Fruit fly (Drosophila melanogaster) whole organism, embryonic: ENCODE results near the gene CG4328.

Experiments
- Antp ChIP-seq: fragments of 200-800 bp; sonication (Bioruptor generic); optimal IDR thresholded peaks from 3 replicates; lab custom pipeline; 2016; ENCODE audit warnings: missing biosample characterization, missing genetic modification characterization
- BEAF-32 ChIP-seq: fragments of 200-800 bp; sonication (Bioruptor generic); optimal IDR thresholded peaks from 3 replicates; lab custom pipeline; 2017; ENCODE audit warnings: missing biosample characterization, missing genetic modification characterization, mild to moderate bottlenecking, moderate library complexity, missing genetic modification reagents
- CG11504 ChIP-seq: fragments of 200-800 bp; sonication (Bioruptor generic); optimal IDR thresholded peaks from 3 replicates; lab custom pipeline; 2019; ENCODE audit warnings: missing biosample characterization, mild to moderate bottlenecking, missing genetic modification characterization, moderate library complexity
- CG12071 ChIP-seq: fragments of 200-800 bp; sonication (Bioruptor generic); optimal IDR thresholded peaks from 3 replicates; lab custom pipeline; 2018; ENCODE audit warnings: missing biosample characterization, mild to moderate bottlenecking, missing genetic modification characterization
- CG12299 ChIP-seq: fragments of 200-800 bp; sonication (Bioruptor generic); optimal IDR thresholded peaks from 2 replicates; lab custom pipeline; 2018; ENCODE audit warnings: missing biosample characterization, mild to moderate bottlenecking, missing genetic modification characterization
- CG15601 ChIP-seq: fragments of 200-800 bp; sonication (Bioruptor generic); optimal IDR thresholded peaks from 3 replicates; lab custom pipeline; 2019; ENCODE audit warnings: missing biosample characterization, mild to moderate bottlenecking, missing genetic modification characterization, moderate library complexity
- CG1603 ChIP-seq: fragments of 200-800 bp; sonication (Bioruptor generic); optimal IDR thresholded peaks from 2 replicates; lab custom pipeline; 2019; ENCODE audit warnings: missing biosample characterization, mild to moderate bottlenecking, missing genetic modification characterization, moderate library complexity
- CG17612 ChIP-seq: fragments of 200-800 bp; sonication (Bioruptor generic); IDR thresholded peaks from 2 replicates; pipeline ENCODE4 v1.3.6; 2022; ENCODE audit warnings: missing biosample characterization, missing genetic modification characterization
- CG1832 ChIP-seq: fragments of 200-800 bp; sonication (Bioruptor generic); optimal IDR thresholded peaks from 2 replicates; lab custom pipeline; 2017; ENCODE audit warnings: missing biosample characterization, mild to moderate bottlenecking, missing genetic modification characterization, inconsistent platforms
- CG18599 ChIP-seq: fragments of 200-800 bp; sonication (Bioruptor generic); optimal IDR thresholded peaks from 3 replicates; lab custom pipeline; 2017; ENCODE audit warnings: missing biosample characterization, missing genetic modification characterization, mild to moderate bottlenecking, moderate library complexity, missing genetic modification reagents
- CG31224 ChIP-seq: fragments of 200-800 bp; sonication (Bioruptor generic); IDR thresholded peaks from 2 replicates; pipeline ENCODE4 v1.3.6; 2022; ENCODE audit warnings: missing biosample characterization, missing genetic modification characterization
- CG31365 ChIP-seq: fragments of 200-800 bp; sonication (Bioruptor generic); optimal IDR thresholded peaks from 2 replicates; lab custom pipeline; 2018; ENCODE audit warnings: missing biosample characterization, mild to moderate bottlenecking, missing genetic modification characterization
- CG32767 ChIP-seq: fragments of 200-800 bp; sonication (Bioruptor generic); IDR thresholded peaks from 2 replicates; pipeline ENCODE4 v1.3.6; 2022; ENCODE audit warnings: missing biosample characterization, missing genetic modification characterization
- CG42726 ChIP-seq: fragments of 200-800 bp; sonication (Bioruptor generic); IDR thresholded peaks from 2 replicates; pipeline ENCODE4 v1.3.6; 2022; ENCODE audit warnings: missing biosample characterization, missing genetic modification characterization; ENCODE audit not compliant: partially characterized antibody
- CG6791 ChIP-seq: fragments of 200-800 bp; sonication (Bioruptor generic); IDR thresholded peaks from 3 replicates; pipeline ENCODE4 v1.3.6; 2022; ENCODE audit warnings: missing biosample characterization, missing genetic modification characterization; ENCODE audit not compliant: partially characterized antibody
- CG7839 ChIP-seq: fragments of 200-800 bp; sonication (Bioruptor generic); optimal IDR thresholded peaks from 3 replicates; lab custom pipeline; 2018; ENCODE audit warnings: missing biosample characterization, mild to moderate bottlenecking, missing genetic modification characterization, moderate library complexity
- CG8281 ChIP-seq: fragments of 200-800 bp; sonication (Bioruptor generic); optimal IDR thresholded peaks from 2 replicates; lab custom pipeline; 2018; ENCODE audit warnings: missing biosample characterization, mild to moderate bottlenecking, missing genetic modification characterization, moderate library complexity
- CG9609 ChIP-seq: fragments of 200-800 bp; sonication (Bioruptor generic); optimal IDR thresholded peaks from 3 replicates; lab custom pipeline; 2016; ENCODE audit warnings: missing biosample characterization, missing genetic modification characterization
- D ChIP-seq, 2 experiments: fragments of 200-800 bp in 1 of 2; fragments of >200 bp in 1 of 2; sonication (Bioruptor generic) in 1 of 2; optimal IDR thresholded peaks; 2 replicates in 1 of 2; 3 replicates in 1 of 2; lab custom pipeline; 2017; ENCODE audit warnings: mild to moderate bottlenecking in 1 of 2, missing biosample characterization in 1 of 2, missing genetic modification characterization in 1 of 2, missing genetic modification reagents in 1 of 2
- Doc3 ChIP-seq: fragments of 200-800 bp; sonication (Bioruptor generic); IDR thresholded peaks from 3 replicates; pipeline ENCODE4 v1.3.6; 2022; ENCODE audit warnings: missing biosample characterization, missing genetic modification characterization; ENCODE audit not compliant: partially characterized antibody
- HLHmδ ChIP-seq: fragments of 200-800 bp; sonication (Bioruptor generic); optimal IDR thresholded peaks from 2 replicates; lab custom pipeline; 2018; ENCODE audit warnings: missing biosample characterization, mild to moderate bottlenecking, missing genetic modification characterization, moderate library complexity
- Hand ChIP-seq: fragments of 200-800 bp; sonication (Bioruptor generic); optimal IDR thresholded peaks from 2 replicates; lab custom pipeline; 2017; ENCODE audit warnings: mild to moderate bottlenecking, missing biosample characterization, missing genetic modification reagents, missing genetic modification characterization
- Hmr ChIP-seq: fragments of 200-800 bp; sonication (Bioruptor generic); optimal IDR thresholded peaks from 3 replicates; lab custom pipeline; 2017; ENCODE audit warnings: mild to moderate bottlenecking, missing biosample characterization, missing genetic modification reagents, missing genetic modification characterization
- Hr39 ChIP-seq: fragments of >200 bp; optimal IDR thresholded peaks from 2 replicates; lab custom pipeline; 2017
- Hsf ChIP-seq: fragments of 200-800 bp; sonication (Bioruptor generic); optimal IDR thresholded peaks from 3 replicates; lab custom pipeline; 2016; ENCODE audit warnings: missing biosample characterization, missing genetic modification characterization
- Lpt ChIP-seq: fragments of >200 bp; optimal IDR thresholded peaks from 2 replicates; lab custom pipeline; 2018; ENCODE audit warnings: missing biosample characterization, missing genetic modification characterization
- Sry-β ChIP-seq: fragments of 200-800 bp; sonication (Bioruptor generic); optimal IDR thresholded peaks from 2 replicates; lab custom pipeline; 2018; ENCODE audit warnings: missing biosample characterization, mild to moderate bottlenecking, missing genetic modification characterization, moderate library complexity
- Stat92E ChIP-seq, 3 experiments: fragments of >200 bp in 2 of 3; fragments of 200-800 bp in 1 of 3; sonication (Bioruptor generic) in 1 of 3; optimal IDR thresholded peaks; 2 replicates each; lab custom pipeline; 2017 to 2019; ENCODE audit warnings: missing biosample characterization in 3 of 3, missing genetic modification characterization in 3 of 3, mild to moderate bottlenecking in 1 of 3, moderate library complexity in 1 of 3
- YL-1 ChIP-seq: fragments of 200-800 bp; sonication (Bioruptor generic); optimal IDR thresholded peaks from 3 replicates; lab custom pipeline; 2017; ENCODE audit warnings: missing biosample characterization, mild to moderate bottlenecking, missing genetic modification characterization
- ara ChIP-seq: fragments of 200-800 bp; sonication (Bioruptor generic); IDR thresholded peaks from 2 replicates; pipeline ENCODE4 v1.3.6; 2022; ENCODE audit warnings: missing biosample characterization, missing genetic modification characterization
- ash1 ChIP-seq: fragments of 200-800 bp; sonication (Bioruptor generic); optimal IDR thresholded peaks from 2 replicates; lab custom pipeline; 2018; ENCODE audit warnings: missing biosample characterization, mild to moderate bottlenecking, missing genetic modification characterization
- bowl ChIP-seq: fragments of 200-800 bp; sonication (Bioruptor generic); IDR thresholded peaks from 2 replicates; pipeline ENCODE4 v1.3.6; 2022; ENCODE audit warnings: missing biosample characterization, missing genetic modification characterization
- cas ChIP-seq: fragments of 200-800 bp; sonication (Bioruptor generic); IDR thresholded peaks from 2 replicates; pipeline ENCODE4 v1.3.6; 2022; ENCODE audit warnings: missing biosample characterization, missing genetic modification characterization
- crc ChIP-seq: fragments of 200-800 bp; sonication (Bioruptor generic); optimal IDR thresholded peaks from 2 replicates; lab custom pipeline; 2016; ENCODE audit warnings: missing biosample characterization, missing genetic modification characterization
- crol ChIP-seq: fragments of 200-800 bp; sonication (Bioruptor generic); IDR thresholded peaks from 2 replicates; pipeline ENCODE4 v1.3.6; 2022; ENCODE audit warnings: missing biosample characterization, missing genetic modification characterization
- fd96Cb ChIP-seq: fragments of 200-800 bp; sonication (Bioruptor generic); optimal IDR thresholded peaks from 2 replicates; lab custom pipeline; 2018; ENCODE audit warnings: missing biosample characterization, mild to moderate bottlenecking, missing genetic modification characterization, moderate library complexity
- fu2 ChIP-seq: fragments of 200-800 bp; sonication (Bioruptor generic); optimal IDR thresholded peaks from 2 replicates; lab custom pipeline; 2016; ENCODE audit warnings: missing biosample characterization, missing genetic modification characterization
- ham ChIP-seq: fragments of 200-800 bp; sonication (Bioruptor generic); IDR thresholded peaks from 2 replicates; pipeline ENCODE4 v1.3.6; 2022; ENCODE audit warnings: missing biosample characterization, missing genetic modification characterization
- ind ChIP-seq: fragments of 200-800 bp; sonication (Bioruptor generic); optimal IDR thresholded peaks from 3 replicates; lab custom pipeline; 2016; ENCODE audit warnings: missing biosample characterization, missing genetic modification characterization
- lov ChIP-seq, 2 experiments: fragments of 200-800 bp in 1 of 2; fragments of >200 bp in 1 of 2; sonication (Bioruptor generic) in 1 of 2; IDR thresholded peaks in 1 of 2; optimal IDR thresholded peaks in 1 of 2; 2 replicates in 1 of 2; 3 replicates in 1 of 2; pipeline versions ENCODE4 v1.3.6 to Lab custom; 2017 to 2022; ENCODE audit warnings: missing biosample characterization in 1 of 2, missing genetic modification characterization in 1 of 2
- odd ChIP-seq: fragments of 200-800 bp; sonication (Bioruptor generic); optimal IDR thresholded peaks from 2 replicates; lab custom pipeline; 2017; ENCODE audit warnings: missing biosample characterization, mild to moderate bottlenecking, missing genetic modification characterization
- peb ChIP-seq: fragments of 200-800 bp; sonication (Bioruptor generic); IDR thresholded peaks from 2 replicates; pipeline ENCODE4 v1.3.6; 2022; ENCODE audit warnings: missing biosample characterization, missing genetic modification characterization
- pho ChIP-seq: fragments of 200-800 bp; sonication (Bioruptor generic); optimal IDR thresholded peaks from 2 replicates; lab custom pipeline; 2016; ENCODE audit warnings: missing biosample characterization, missing genetic modification characterization
- ranshi ChIP-seq: fragments of 200-800 bp; sonication (Bioruptor generic); IDR thresholded peaks from 2 replicates; pipeline ENCODE4 v1.3.6; 2022; ENCODE audit warnings: missing biosample characterization, missing genetic modification characterization
- twi ChIP-seq: fragments of 200-800 bp; optimal IDR thresholded peaks from 2 replicates; lab custom pipeline; 2019; ENCODE audit warnings: missing biosample characterization, mild to moderate bottlenecking, missing genetic modification characterization, moderate library complexity
- unpg ChIP-seq: fragments of 200-800 bp; sonication (Bioruptor generic); optimal IDR thresholded peaks from 3 replicates; lab custom pipeline; 2018; ENCODE audit warnings: missing biosample characterization, mild to moderate bottlenecking, missing genetic modification characterization, moderate library complexity

CG4328 gene

DNA sequence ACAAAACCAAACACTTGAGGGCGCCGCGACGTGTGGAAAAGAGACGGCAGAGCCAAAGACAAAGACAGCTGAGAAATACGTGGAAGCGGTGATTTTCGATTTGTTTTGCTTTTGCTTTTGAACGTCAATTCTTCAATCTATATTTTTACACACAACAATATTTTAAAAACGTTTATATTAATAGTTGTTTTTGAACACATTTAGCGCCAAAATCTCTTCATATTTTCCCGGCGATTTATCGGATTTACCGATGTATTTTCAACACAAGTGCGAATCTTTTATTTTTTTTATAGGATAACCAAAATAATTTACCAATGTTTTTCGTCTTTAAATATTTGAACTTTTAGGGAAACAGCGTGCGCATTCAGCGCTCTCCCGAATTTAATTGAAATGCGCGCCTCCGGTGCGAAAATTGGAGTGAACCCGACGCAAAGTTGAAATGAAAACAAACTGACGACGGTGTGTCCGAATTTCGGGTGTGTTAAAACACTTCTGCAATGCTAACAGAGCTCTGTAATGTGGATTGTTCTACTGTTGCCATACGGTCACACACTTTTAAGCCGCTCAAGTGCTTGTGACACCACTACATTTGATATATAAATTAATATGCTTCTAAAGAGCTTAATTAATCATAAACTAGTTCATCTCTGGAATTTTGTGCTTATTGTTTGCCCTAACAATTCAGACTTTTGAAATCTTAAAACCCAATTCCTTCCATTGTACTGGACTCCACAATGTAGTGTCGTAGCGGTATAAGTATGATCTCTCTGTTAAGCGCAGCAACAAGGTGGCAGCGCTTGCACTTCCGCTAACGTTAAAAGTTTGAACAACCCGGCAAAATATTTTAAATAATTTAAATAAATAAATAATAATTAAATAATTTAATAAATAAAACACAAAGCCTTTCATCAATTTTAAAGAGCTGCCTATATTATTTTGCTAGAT lies 29.3 kb downstream of the CG4328 start, which contains the start of gene app (continued):
- peak; percentile 86 for TF ChIP-seq ranshi (GFP tag; lab: Robert Waterston, UW)
- TF ChIP-seq Hsf (GFP tag; lab: Kevin White, UChicago): peak; percentile 86
- peak; percentile 70 for TF ChIP-seq CG31224 (GFP tag; lab: Robert Waterston, UW)
- no peak for TF ChIP-seq Lpt
- peak; percentile 74 for TF ChIP-seq Antp
- TF ChIP-seq BEAF-32: peak; percentile 23
- peak; percentile 77 for TF ChIP-seq CG12299 (tag; lab: Kevin White, UChicago)
- peak; percentile 77 for TF ChIP-seq twi (tag; lab: Kevin White, UChicago)
- peak; percentile 63 for TF ChIP-seq CG9609
- TF ChIP-seq HLHmδ (GFP tag; lab: Kevin White, UChicago): peak; percentile 5
- no peak for TF ChIP-seq crol (GFP tag; lab: Robert Waterston, UW)
- peak; percentile 70 for TF ChIP-seq CG31365
- TF ChIP-seq ash1 (GFP tag; lab: Kevin White, UChicago): no peak
- TF ChIP-seq fd96Cb (tag; lab: Kevin White, UChicago): peak; percentile 84
- peak; percentile 44; the same call in 1 of the 2 replicates for TF ChIP-seq cas
- peak; percentile 89 for TF ChIP-seq unpg (GFP tag; lab: Kevin White, UChicago)
- no peak for TF ChIP-seq D (optimal IDR thresholded peaks at IDR 0.05; lab: Kevin White, UChicago)
- TF ChIP-seq D (GFP tag; optimal IDR thresholded peaks at IDR 0.05; lab: Kevin White, UChicago): peak; percentile 76
- peak; percentile 51; the same call in 2 of the 3 replicates for TF ChIP-seq CG6791 (GFP tag; lab: Robert Waterston, UW)
- TF ChIP-seq CG32767 (GFP tag; lab: Robert Waterston, UW): peak; percentile 91
- peak; percentile 81 for TF ChIP-seq ind (GFP tag; lab: Kevin White, UChicago)
- peak; percentile 70 for TF ChIP-seq CG17612 (GFP tag; lab: Robert Waterston, UW)
- peak; percentile 68 for TF ChIP-seq pho
- peak; percentile 59 for TF ChIP-seq fu2 (GFP tag; lab: Kevin White, UChicago)
- no peak for TF ChIP-seq Hr39 (lab: Kevin White, UChicago)
- peak; percentile 78 for TF ChIP-seq bowl (GFP tag; lab: Robert Waterston, UW)
- TF ChIP-seq CG18599 (GFP tag; lab: Kevin White, UChicago): peak; percentile 92
- TF ChIP-seq Hand: peak; percentile 51
- peak; percentile 89 for TF ChIP-seq CG7839 (tag; lab: Kevin White, UChicago)
- peak; percentile 47 for TF ChIP-seq Sry-β (GFP tag; lab: Kevin White, UChicago)
- TF ChIP-seq crc (GFP tag; lab: Kevin White, UChicago): peak; percentile 68
- peak; percentile 78 for TF ChIP-seq CG15601
- TF ChIP-seq ara (GFP tag; lab: Robert Waterston, UW): peak; percentile 95
- peak; percentile 85 for TF ChIP-seq CG11504 (tag; lab: Kevin White, UChicago)
- TF ChIP-seq CG42726 (GFP tag; lab: Robert Waterston, UW): no peak
- TF ChIP-seq peb (GFP tag; lab: Robert Waterston, UW): peak; percentile 82
- TF ChIP-seq ham: peak; percentile 35; the same call in 1 of the 2 replicates
- peak; percentile 87 for TF ChIP-seq CG12071 (GFP tag; lab: Kevin White, UChicago)
- TF ChIP-seq YL-1 (GFP tag; lab: Kevin White, UChicago): peak; percentile 30
- TF ChIP-seq CG1832 (GFP tag; lab: Kevin White, UChicago): peak; percentile 25
- peak; percentile 91 for TF ChIP-seq CG1603 (tag; lab: Kevin White, UChicago)
- no peak for TF ChIP-seq Stat92E (GFP tag; optimal IDR thresholded peaks at IDR 0.05; lab: Kevin White, UChicago)
- TF ChIP-seq CG8281 (tag; lab: Kevin White, UChicago): peak; percentile 97
- peak; percentile 90 for TF ChIP-seq Hmr
- peak; percentile 85 for TF ChIP-seq odd (GFP tag; lab: Kevin White, UChicago)
- TF ChIP-seq Doc3: no peak
- no peak for TF ChIP-seq lov (optimal IDR thresholded peaks at IDR 0.05; lab: Kevin White, UChicago)
- TF ChIP-seq lov (GFP tag; IDR thresholded peaks at IDR 0.05; lab: Robert Waterston, UW): peak; percentile 86
